Worm (Caenorhabditis elegans) whole organism, late embryonic: Measurements from ENCODE around the gene nipi-3.
A peak's percentile ranks its signal among the peaks of the same experiment; 100 is the strongest.

ENCODE experiments used
- C38D4.7 ChIP-seq: fragments of 200-800 bp; sonication (Bioruptor generic); optimal IDR thresholded peaks from 2 replicates; lab custom pipeline; 2018; ENCODE audit warnings: mild to moderate bottlenecking, missing genetic modification characterization, moderate library complexity, missing compliant biosample characterization
- F13H6.1 ChIP-seq: sonication (generic microtip); optimal IDR thresholded peaks from 2 replicates; lab custom pipeline; 2016; ENCODE audit warnings: missing genetic modification characterization, missing compliant biosample characterization
- K09A11.1 ChIP-seq: sonication (generic microtip); optimal IDR thresholded peaks from 2 replicates; lab custom pipeline; 2017; ENCODE audit warnings: antibody characterized with exemption, mild to moderate bottlenecking, missing genetic modification characterization, missing compliant biosample characterization; ENCODE audit not compliant: insufficient read depth
- T23F11.4 ChIP-seq: fragments of 200-800 bp; sonication (Bioruptor generic); optimal IDR thresholded peaks from 2 replicates; lab custom pipeline; 2018; ENCODE audit warnings: mild to moderate bottlenecking, missing genetic modification characterization, missing compliant biosample characterization
- ahr-1 ChIP-seq: sonication (generic microtip); optimal IDR thresholded peaks from 2 replicates; lab custom pipeline; 2016; ENCODE audit warnings: missing genetic modification characterization, missing compliant biosample characterization
- ama-1 ChIP-seq: fragments of 150-350 bp; optimal IDR thresholded peaks from 2 replicates; lab custom pipeline; 2014
- ceh-18 ChIP-seq: sonication (generic microtip); optimal IDR thresholded peaks from 2 replicates; lab custom pipeline; 2016; ENCODE audit warnings: missing genetic modification characterization, missing compliant biosample characterization
- ceh-2 ChIP-seq: sonication (generic microtip); optimal IDR thresholded peaks from 2 replicates; lab custom pipeline; 2016; ENCODE audit warnings: missing genotype, missing genetic modification characterization, missing compliant biosample characterization
- ceh-30 ChIP-seq: fragments of 150-350 bp; optimal IDR thresholded peaks from 2 replicates; lab custom pipeline; 2014; ENCODE audit warnings: missing biosample characterization, missing genetic modification characterization
- ceh-34 ChIP-seq: sonication (generic microtip); optimal IDR thresholded peaks from 2 replicates; lab custom pipeline; 2016; ENCODE audit warnings: mild to moderate bottlenecking, missing genetic modification characterization, missing compliant biosample characterization
- ceh-6 ChIP-seq: fragments of 200-800 bp; sonication (Bioruptor generic); optimal IDR thresholded peaks from 2 replicates; lab custom pipeline; 2018; ENCODE audit warnings: mild to moderate bottlenecking, missing genetic modification characterization, missing compliant biosample characterization
- che-1 ChIP-seq: sonication (generic microtip); optimal IDR thresholded peaks from 2 replicates; lab custom pipeline; 2016; ENCODE audit warnings: mild to moderate bottlenecking, missing genetic modification characterization, missing compliant biosample characterization
- dmd-4 ChIP-seq: sonication (generic microtip); optimal IDR thresholded peaks from 2 replicates; lab custom pipeline; 2016; ENCODE audit warnings: borderline replicate concordance, missing genetic modification characterization, missing compliant biosample characterization
- elt-4 ChIP-seq: sonication (generic microtip); optimal IDR thresholded peaks from 2 replicates; lab custom pipeline; 2016; ENCODE audit warnings: missing genetic modification characterization, missing compliant biosample characterization
- eyg-1 ChIP-seq: sonication (generic microtip); optimal IDR thresholded peaks from 2 replicates; lab custom pipeline; 2016; ENCODE audit warnings: missing genotype, missing genetic modification characterization, missing compliant biosample characterization
- fax-1 ChIP-seq: sonication (generic microtip); optimal IDR thresholded peaks from 2 replicates; lab custom pipeline; 2016; ENCODE audit warnings: missing genotype, missing genetic modification characterization, missing compliant biosample characterization
- fkh-6 ChIP-seq: sonication (generic microtip); optimal IDR thresholded peaks from 2 replicates; lab custom pipeline; 2016; ENCODE audit warnings: missing genetic modification characterization, missing compliant biosample characterization
- gmeb-2 ChIP-seq: sonication (generic microtip); optimal IDR thresholded peaks from 2 replicates; lab custom pipeline; 2016; ENCODE audit warnings: missing genetic modification characterization, inconsistent platforms, missing compliant biosample characterization
- hlh-13 ChIP-seq: fragments of 200-800 bp; sonication (Bioruptor generic); optimal IDR thresholded peaks from 2 replicates; lab custom pipeline; 2018; ENCODE audit warnings: mild to moderate bottlenecking, missing genetic modification characterization, missing compliant biosample characterization
- hlh-15 ChIP-seq: sonication (generic microtip); optimal IDR thresholded peaks from 2 replicates; lab custom pipeline; 2016; ENCODE audit warnings: missing genetic modification characterization, missing compliant biosample characterization
- hlh-30 ChIP-seq: sonication (generic microtip); optimal IDR thresholded peaks from 2 replicates; lab custom pipeline; 2017; ENCODE audit warnings: antibody characterized with exemption, missing genetic modification characterization, missing compliant biosample characterization; ENCODE audit not compliant: insufficient read depth
- hlh-6 ChIP-seq: sonication (generic microtip); optimal IDR thresholded peaks from 2 replicates; lab custom pipeline; 2016; ENCODE audit warnings: missing genotype, missing genetic modification characterization, missing compliant biosample characterization
- lin-11 ChIP-seq: fragments of 200-800 bp; sonication (Bioruptor generic); optimal IDR thresholded peaks from 2 replicates; lab custom pipeline; 2018; ENCODE audit warnings: mild to moderate bottlenecking, missing genetic modification characterization, missing compliant biosample characterization
- mec-3 ChIP-seq: sonication (generic microtip); optimal IDR thresholded peaks from 2 replicates; lab custom pipeline; 2016; ENCODE audit warnings: borderline replicate concordance, missing genetic modification characterization, missing compliant biosample characterization
- nfya-1 ChIP-seq: sonication (generic microtip); optimal IDR thresholded peaks from 2 replicates; lab custom pipeline; 2017; ENCODE audit warnings: missing genetic modification characterization, mild to moderate bottlenecking, missing compliant biosample characterization, antibody characterized with exemption, moderate library complexity
- nhr-11 ChIP-seq: fragments of 150-350 bp; optimal IDR thresholded peaks from 2 replicates; lab custom pipeline; 2014; ENCODE audit warnings: missing biosample characterization, missing genetic modification characterization
- nhr-232 ChIP-seq: sonication (generic microtip); optimal IDR thresholded peaks from 2 replicates; lab custom pipeline; 2016; ENCODE audit warnings: missing genetic modification characterization, missing compliant biosample characterization
- pag-3 ChIP-seq: sonication (generic microtip); optimal IDR thresholded peaks from 2 replicates; lab custom pipeline; 2016; ENCODE audit warnings: missing compliant biosample characterization, missing genetic modification characterization, borderline replicate concordance
- pat-9 ChIP-seq: fragments of 200-800 bp; sonication (Bioruptor generic); optimal IDR thresholded peaks from 2 replicates; lab custom pipeline; 2018; ENCODE audit warnings: mild to moderate bottlenecking, missing genetic modification characterization, moderate library complexity, missing compliant biosample characterization
- pha-2 ChIP-seq: sonication (generic microtip); optimal IDR thresholded peaks from 2 replicates; lab custom pipeline; 2017; ENCODE audit warnings: mild to moderate bottlenecking, missing genetic modification characterization, missing compliant biosample characterization
- pha-4 ChIP-seq: fragments of 150-350 bp; optimal IDR thresholded peaks from 2 replicates; lab custom pipeline; 2018; ENCODE audit warnings: missing biosample characterization, missing genetic modification reagents, missing genetic modification characterization
- pqm-1 ChIP-seq: sonication (generic microtip); optimal IDR thresholded peaks from 2 replicates; lab custom pipeline; 2016; ENCODE audit warnings: missing genetic modification characterization, missing compliant biosample characterization
- pros-1 ChIP-seq: fragments of 150-350 bp; optimal IDR thresholded peaks from 2 replicates; lab custom pipeline; 2014; ENCODE audit warnings: missing biosample characterization, missing genetic modification reagents, missing genetic modification characterization
- ref-2 ChIP-seq: sonication (generic microtip); optimal IDR thresholded peaks from 2 replicates; lab custom pipeline; 2016; ENCODE audit warnings: missing genetic modification characterization, missing compliant biosample characterization
- sox-2 ChIP-seq: fragments of 200-800 bp; sonication (Bioruptor generic); IDR thresholded peaks from 2 replicates; pipeline ENCODE4 v1.3.6; 2022; ENCODE audit warnings: missing genetic modification reagents, missing genetic modification characterization, missing compliant biosample characterization
- syd-9 ChIP-seq: sonication (generic microtip); optimal IDR thresholded peaks from 2 replicates; lab custom pipeline; 2016; ENCODE audit warnings: mild to moderate bottlenecking, missing genetic modification characterization, moderate library complexity, missing compliant biosample characterization
- tbx-2 ChIP-seq: sonication (generic microtip); optimal IDR thresholded peaks from 2 replicates; lab custom pipeline; 2016; ENCODE audit warnings: missing genetic modification characterization, missing compliant biosample characterization
- unc-42 ChIP-seq: sonication (generic microtip); optimal IDR thresholded peaks from 2 replicates; lab custom pipeline; 2016; ENCODE audit warnings: missing genotype, missing genetic modification characterization, missing compliant biosample characterization
- unc-86 ChIP-seq: sonication (generic microtip); optimal IDR thresholded peaks from 2 replicates; lab custom pipeline; 2016; ENCODE audit warnings: missing genetic modification characterization, missing compliant biosample characterization
- ztf-16 ChIP-seq: sonication (generic microtip); optimal IDR thresholded peaks from 2 replicates; lab custom pipeline; 2017; ENCODE audit warnings: missing genetic modification characterization, missing compliant biosample characterization

Gene nipi-3

DNA sequence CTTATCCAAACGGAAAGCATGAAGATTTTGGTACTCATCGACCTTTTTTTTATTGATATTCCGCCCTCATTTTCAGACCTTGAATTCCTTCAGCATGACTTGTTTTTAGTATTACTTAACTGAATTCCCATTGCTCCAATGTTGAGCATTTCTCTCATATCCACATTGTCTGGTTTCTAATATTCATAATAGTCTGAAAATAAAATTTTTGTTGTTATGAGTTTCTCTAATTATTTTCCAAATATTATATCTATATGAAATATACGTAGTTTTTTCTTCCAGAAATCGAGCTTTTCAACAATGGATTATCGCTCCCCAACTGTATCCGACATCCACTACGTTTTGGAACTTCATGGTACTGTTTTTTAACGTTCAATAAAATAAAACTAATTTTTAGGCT lies 34.9 kb downstream of the nipi-3 start, which contains the start of gene H08J19.1:
Gene H08J19.1, plus strand, starts transcription at position 301 of the 400 bp plus-strand sequence.
- TF ChIP-seq ahr-1 (tag; lab: Kevin White, UChicago) (no peak), hlh-13 (no peak), syd-9 (tag; lab: Kevin White, UChicago) (no peak), K09A11.1 (tag; lab: Kevin White, UChicago) (no peak), ceh-30 (tag; lab: Kevin White, UChicago) (no peak), eyg-1 (tag; lab: Kevin White, UChicago) (no peak), nhr-11 (tag; lab: Kevin White, UChicago) (no peak), C38D4.7 (no peak), pqm-1 (tag; lab: Kevin White, UChicago) (no peak), unc-86 (tag; lab: Kevin White, UChicago) (no peak), che-1 (tag; lab: Kevin White, UChicago) (no peak), pha-2 (tag; lab: Kevin White, UChicago) (no peak), ceh-2 (no peak), elt-4 (tag; lab: Kevin White, UChicago) (no peak), hlh-30 (no peak), pros-1 (tag; lab: Kevin White, UChicago) (no peak), ama-1 (lab: Kevin White, UChicago) (no peak), tbx-2 (tag; lab: Kevin White, UChicago) (no peak), ztf-16 (tag; lab: Kevin White, UChicago) (no peak), hlh-6 (tag; lab: Kevin White, UChicago) (no peak)

DNA sequence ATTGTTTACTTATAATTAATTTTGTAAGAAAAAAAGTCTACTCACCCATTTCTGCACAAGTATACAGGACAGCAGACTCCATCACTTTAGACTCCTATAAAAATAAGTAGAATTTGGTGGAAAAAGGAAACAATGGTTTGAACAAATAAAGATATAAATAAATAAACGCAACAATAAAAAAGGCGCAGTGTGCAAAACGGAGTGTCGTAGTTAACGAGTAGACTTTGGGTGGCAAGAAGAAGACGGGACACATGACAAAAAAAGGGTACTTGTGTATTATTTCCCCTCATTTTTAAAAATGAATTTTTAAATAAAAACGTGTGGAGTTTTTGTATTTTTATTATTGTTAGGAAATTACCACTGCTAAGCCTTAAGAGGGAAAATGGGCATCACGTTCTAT lies 39.5 kb downstream of the nipi-3 start, which contains the start of gene F59D12.5:
Gene F59D12.5, minus strand, starts transcription at position 94 of the 400 bp plus-strand sequence.
- TF ChIP-seq eyg-1 (tag; lab: Kevin White, UChicago) (no peak), unc-42 (peak; percentile 6), nfya-1 (tag; lab: Kevin White, UChicago) (no peak)

DNA sequence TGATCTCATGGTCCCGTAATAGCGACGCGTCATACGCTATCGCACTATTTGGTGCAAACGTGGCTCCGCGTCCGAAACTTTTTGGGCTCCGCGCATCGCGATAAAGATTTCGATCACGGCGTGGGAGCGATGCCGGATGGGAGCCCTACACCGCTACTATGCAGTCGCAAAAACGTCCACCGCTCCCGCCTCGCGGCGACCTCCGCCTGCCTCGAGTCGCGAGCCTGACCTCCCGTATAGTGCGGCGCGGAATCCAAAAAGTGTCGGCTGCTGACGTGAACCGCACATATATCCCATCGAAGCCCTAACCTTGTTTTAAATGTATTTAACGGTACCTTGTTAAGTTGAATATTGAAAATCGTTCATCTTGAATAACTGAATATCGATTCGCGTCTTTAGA lies 42.7 kb downstream of the nipi-3 start:
- TF ChIP-seq ref-2 (tag; lab: Kevin White, UChicago), result no peak
- TF ChIP-seq ceh-18 (tag; lab: Kevin White, UChicago), result no peak
- no peak for TF ChIP-seq dmd-4
- TF ChIP-seq ceh-6 (GFP tag; lab: Kevin White, UChicago), result no peak
- TF ChIP-seq ceh-34, result no peak
- no peak for TF ChIP-seq che-1 (tag; lab: Kevin White, UChicago)
- no peak for TF ChIP-seq sox-2
- TF ChIP-seq pqm-1 (tag; lab: Kevin White, UChicago), result no peak
- no peak for TF ChIP-seq hlh-15 (tag; lab: Kevin White, UChicago)
- no peak for TF ChIP-seq C38D4.7
- no peak for TF ChIP-seq fkh-6 (tag; lab: Kevin White, UChicago)
- TF ChIP-seq K09A11.1 (tag; lab: Kevin White, UChicago), result no peak
- no peak for TF ChIP-seq gmeb-2
- no peak for TF ChIP-seq nhr-232

DNA sequence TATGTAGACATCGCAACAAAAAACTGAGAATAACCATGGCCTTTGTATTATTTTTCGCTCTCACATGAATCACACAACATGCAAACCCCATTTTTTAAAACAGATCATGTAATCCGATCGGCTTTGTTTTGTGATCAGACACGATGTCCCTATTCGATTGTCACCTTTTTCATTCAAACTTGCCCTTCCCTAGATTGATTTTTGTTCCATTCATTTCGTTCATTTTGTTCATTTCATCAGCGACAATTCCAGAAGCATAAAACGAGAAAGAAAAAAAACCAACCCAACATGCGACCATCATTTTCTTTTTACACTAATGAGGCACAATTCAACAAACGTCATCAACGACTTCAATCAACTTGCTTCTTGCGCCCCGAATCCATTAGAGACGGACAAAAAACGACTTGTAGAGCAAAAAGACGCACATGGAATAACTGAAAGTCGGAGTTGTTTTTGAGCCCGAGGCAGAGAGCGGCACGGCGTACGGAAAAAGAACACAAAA lies 43.2 kb downstream of the nipi-3 start, which contains the start of gene F59D12.3:
Gene F59D12.3, minus strand, starts transcription at position 51 of the 502 bp plus-strand sequence.
- TF ChIP-seq lin-11 (tag; lab: Kevin White, UChicago) (no peak), pag-3 (tag; lab: Kevin White, UChicago) (no peak), C38D4.7 (no peak), unc-42 (no peak), F13H6.1 (tag; lab: Kevin White, UChicago) (no peak), mec-3 (tag; lab: Kevin White, UChicago) (no peak), pat-9 (tag; lab: Kevin White, UChicago) (no peak), fkh-6 (tag; lab: Kevin White, UChicago) (no peak), fax-1 (no peak), pha-4 (tag; lab: Kevin White, UChicago) (no peak), T23F11.4 (GFP tag; lab: Kevin White, UChicago) (no peak)
- TF ChIP-seq, all 69 proteins: peak for 0
